Worm (Caenorhabditis elegans) whole organism, late embryonic: Measurements from ENCODE around the gene rpb-8.

Experiments
- C08G9.2 ChIP-seq: sonication (generic microtip); optimal IDR thresholded peaks from 2 replicates; lab custom pipeline; 2016; ENCODE audit warnings: mild to moderate bottlenecking, missing genetic modification characterization, moderate library complexity, missing compliant biosample characterization
- C38D4.7 ChIP-seq: fragments of 200-800 bp; sonication (Bioruptor generic); optimal IDR thresholded peaks from 2 replicates; lab custom pipeline; 2018; ENCODE audit warnings: mild to moderate bottlenecking, missing genetic modification characterization, moderate library complexity, missing compliant biosample characterization
- F13H6.1 ChIP-seq: sonication (generic microtip); optimal IDR thresholded peaks from 2 replicates; lab custom pipeline; 2016; ENCODE audit warnings: missing genetic modification characterization, missing compliant biosample characterization
- K02D7.2 ChIP-seq: sonication (generic microtip); optimal IDR thresholded peaks from 2 replicates; lab custom pipeline; 2017; ENCODE audit warnings: mild to moderate bottlenecking, missing genetic modification characterization, missing compliant biosample characterization
- T23F11.4 ChIP-seq: fragments of 200-800 bp; sonication (Bioruptor generic); optimal IDR thresholded peaks from 2 replicates; lab custom pipeline; 2018; ENCODE audit warnings: mild to moderate bottlenecking, missing genetic modification characterization, missing compliant biosample characterization
- Y22D7AL.16 ChIP-seq: sonication (generic microtip); optimal IDR thresholded peaks from 2 replicates; lab custom pipeline; 2016; ENCODE audit warnings: missing genetic modification characterization, missing compliant biosample characterization
- ahr-1 ChIP-seq: sonication (generic microtip); optimal IDR thresholded peaks from 2 replicates; lab custom pipeline; 2016; ENCODE audit warnings: missing genetic modification characterization, missing compliant biosample characterization
- ama-1 ChIP-seq: fragments of 150-350 bp; optimal IDR thresholded peaks from 2 replicates; lab custom pipeline; 2014
- ceh-14 ChIP-seq: sonication (generic microtip); optimal IDR thresholded peaks from 2 replicates; lab custom pipeline; 2016; ENCODE audit warnings: missing genotype, missing genetic modification characterization, missing compliant biosample characterization
- ceh-18 ChIP-seq: sonication (generic microtip); optimal IDR thresholded peaks from 2 replicates; lab custom pipeline; 2016; ENCODE audit warnings: missing genetic modification characterization, missing compliant biosample characterization
- ceh-2 ChIP-seq: sonication (generic microtip); optimal IDR thresholded peaks from 2 replicates; lab custom pipeline; 2016; ENCODE audit warnings: missing genotype, missing genetic modification characterization, missing compliant biosample characterization
- ceh-22 ChIP-seq: sonication (generic microtip); optimal IDR thresholded peaks from 2 replicates; lab custom pipeline; 2017; ENCODE audit warnings: missing biosample characterization, missing genetic modification characterization
- ceh-24 ChIP-seq: sonication (generic microtip); optimal IDR thresholded peaks from 2 replicates; lab custom pipeline; 2016; ENCODE audit warnings: mild to moderate bottlenecking, missing genetic modification characterization, missing compliant biosample characterization
- ceh-30 ChIP-seq: fragments of 150-350 bp; optimal IDR thresholded peaks from 2 replicates; lab custom pipeline; 2014; ENCODE audit warnings: missing biosample characterization, missing genetic modification characterization
- ceh-31 ChIP-seq: sonication (generic microtip); optimal IDR thresholded peaks from 2 replicates; lab custom pipeline; 2016; ENCODE audit warnings: missing genetic modification characterization, missing compliant biosample characterization
- ceh-48 ChIP-seq: sonication (generic microtip); optimal IDR thresholded peaks from 2 replicates; lab custom pipeline; 2016; ENCODE audit warnings: missing genetic modification characterization, inconsistent platforms, missing compliant biosample characterization
- ceh-6 ChIP-seq: fragments of 200-800 bp; sonication (Bioruptor generic); optimal IDR thresholded peaks from 2 replicates; lab custom pipeline; 2018; ENCODE audit warnings: mild to moderate bottlenecking, missing genetic modification characterization, missing compliant biosample characterization
- che-1 ChIP-seq: sonication (generic microtip); optimal IDR thresholded peaks from 2 replicates; lab custom pipeline; 2016; ENCODE audit warnings: mild to moderate bottlenecking, missing genetic modification characterization, missing compliant biosample characterization
- elt-2 ChIP-seq: sonication (generic microtip); optimal IDR thresholded peaks from 2 replicates; lab custom pipeline; 2016; ENCODE audit warnings: missing genetic modification reagents, missing genetic modification characterization, missing compliant biosample characterization
- ets-4 ChIP-seq: sonication (generic microtip); optimal IDR thresholded peaks from 2 replicates; lab custom pipeline; 2016; ENCODE audit warnings: missing genetic modification characterization, missing compliant biosample characterization
- fkh-10 ChIP-seq: fragments of 150-350 bp; optimal IDR thresholded peaks from 2 replicates; lab custom pipeline; 2014; ENCODE audit warnings: missing biosample characterization, missing genetic modification reagents, missing genetic modification characterization
- fkh-6 ChIP-seq: sonication (generic microtip); optimal IDR thresholded peaks from 2 replicates; lab custom pipeline; 2016; ENCODE audit warnings: missing genetic modification characterization, missing compliant biosample characterization
- hlh-15 ChIP-seq: sonication (generic microtip); optimal IDR thresholded peaks from 2 replicates; lab custom pipeline; 2016; ENCODE audit warnings: missing genetic modification characterization, missing compliant biosample characterization
- hlh-30 ChIP-seq: sonication (generic microtip); optimal IDR thresholded peaks from 2 replicates; lab custom pipeline; 2017; ENCODE audit warnings: antibody characterized with exemption, missing genetic modification characterization, missing compliant biosample characterization; ENCODE audit not compliant: insufficient read depth
- lim-6 ChIP-seq: sonication (generic microtip); optimal IDR thresholded peaks from 2 replicates; lab custom pipeline; 2016; ENCODE audit warnings: missing genetic modification characterization, missing compliant biosample characterization
- lin-11 ChIP-seq: fragments of 200-800 bp; sonication (Bioruptor generic); optimal IDR thresholded peaks from 2 replicates; lab custom pipeline; 2018; ENCODE audit warnings: mild to moderate bottlenecking, missing genetic modification characterization, missing compliant biosample characterization
- mec-3 ChIP-seq: sonication (generic microtip); optimal IDR thresholded peaks from 2 replicates; lab custom pipeline; 2016; ENCODE audit warnings: borderline replicate concordance, missing genetic modification characterization, missing compliant biosample characterization
- nhr-11 ChIP-seq: fragments of 150-350 bp; optimal IDR thresholded peaks from 2 replicates; lab custom pipeline; 2014; ENCODE audit warnings: missing biosample characterization, missing genetic modification characterization
- pax-1 ChIP-seq: fragments of 150-350 bp; optimal IDR thresholded peaks from 2 replicates; lab custom pipeline; 2014; ENCODE audit warnings: missing biosample characterization, missing genetic modification characterization
- pha-2 ChIP-seq: sonication (generic microtip); optimal IDR thresholded peaks from 2 replicates; lab custom pipeline; 2017; ENCODE audit warnings: mild to moderate bottlenecking, missing genetic modification characterization, missing compliant biosample characterization
- pqm-1 ChIP-seq: sonication (generic microtip); optimal IDR thresholded peaks from 2 replicates; lab custom pipeline; 2016; ENCODE audit warnings: missing genetic modification characterization, missing compliant biosample characterization
- rnt-1 ChIP-seq: sonication (generic microtip); optimal IDR thresholded peaks from 2 replicates; lab custom pipeline; 2016; ENCODE audit warnings: missing genetic modification characterization, missing compliant biosample characterization
- sox-2 ChIP-seq: fragments of 200-800 bp; sonication (Bioruptor generic); IDR thresholded peaks from 2 replicates; pipeline ENCODE4 v1.3.6; 2022; ENCODE audit warnings: missing genetic modification reagents, missing genetic modification characterization, missing compliant biosample characterization
- sox-4 ChIP-seq: sonication (generic microtip); optimal IDR thresholded peaks from 2 replicates; lab custom pipeline; 2017; ENCODE audit warnings: mild to moderate bottlenecking, missing genetic modification characterization, inconsistent platforms, missing compliant biosample characterization
- ttx-3 ChIP-seq: sonication (generic microtip); optimal IDR thresholded peaks from 2 replicates; lab custom pipeline; 2016; ENCODE audit warnings: missing genetic modification reagents, missing genetic modification characterization, missing compliant biosample characterization
- unc-3 ChIP-seq, 2 experiments: fragments of 200-800 bp in 1 of 2; sonication (Bioruptor generic) in 1 of 2; sonication (generic microtip) in 1 of 2; conservative IDR thresholded peaks in 1 of 2; optimal IDR thresholded peaks in 1 of 2; 2 replicates each; pipeline versions ENCODE4 v1.3.6 to Lab custom; 2016 to 2022; ENCODE audit warnings: missing compliant biosample characterization in 2 of 2, missing genetic modification characterization in 2 of 2, missing genetic modification reagents in 1 of 2
- unc-42 ChIP-seq: sonication (generic microtip); optimal IDR thresholded peaks from 2 replicates; lab custom pipeline; 2016; ENCODE audit warnings: missing genotype, missing genetic modification characterization, missing compliant biosample characterization
- unc-55 ChIP-seq: sonication (generic microtip); optimal IDR thresholded peaks from 2 replicates; lab custom pipeline; 2017; ENCODE audit warnings: missing biosample characterization, missing genetic modification reagents, missing genetic modification characterization
- unc-86 ChIP-seq: sonication (generic microtip); optimal IDR thresholded peaks from 2 replicates; lab custom pipeline; 2016; ENCODE audit warnings: missing genetic modification characterization, missing compliant biosample characterization
- zip-5 ChIP-seq: sonication (generic microtip); optimal IDR thresholded peaks from 2 replicates; lab custom pipeline; 2016; ENCODE audit warnings: missing genetic modification characterization, missing compliant biosample characterization

rpb-8 gene

DNA sequence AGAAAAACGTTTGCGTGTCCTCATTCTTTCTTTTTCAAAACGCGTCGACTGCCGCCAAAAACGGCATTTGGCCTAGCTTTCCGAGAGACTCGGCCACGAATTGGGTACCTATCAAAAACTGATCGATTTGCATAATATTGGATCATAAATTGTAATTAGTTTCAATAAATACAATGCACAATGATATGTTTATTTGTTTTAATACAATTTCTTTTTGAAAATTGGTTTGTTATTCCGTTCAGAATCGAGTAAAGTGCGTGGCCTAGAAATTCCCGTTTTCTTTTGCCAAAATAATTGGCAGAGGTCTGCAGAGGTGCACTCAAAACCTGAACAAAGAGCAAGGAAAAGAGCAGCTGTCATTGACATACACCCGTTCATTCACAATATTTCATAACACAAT lies 12.4 kb downstream of the rpb-8 start, which contains the start of gene F26F4.8 (continued):
- TF ChIP-seq ttx-3 (no peak), unc-86 (tag; lab: Kevin White, UChicago) (peak; percentile 10), K02D7.2 (tag; lab: Kevin White, UChicago) (no peak), F13H6.1 (tag; lab: Kevin White, UChicago) (peak; percentile 37), unc-42 (peak; percentile 20), fkh-10 (no peak), C38D4.7 (GFP tag; lab: Kevin White, UChicago) (no peak), C08G9.2 (peak; percentile 90), ceh-30 (tag; lab: Kevin White, UChicago) (no peak), nhr-11 (tag; lab: Kevin White, UChicago) (no peak), ama-1 (no peak), fkh-6 (peak; percentile 40), rnt-1 (tag; lab: Kevin White, UChicago) (peak; percentile 46), T23F11.4 (no peak), ceh-48 (tag; lab: Kevin White, UChicago) (no peak), pqm-1 (tag; lab: Kevin White, UChicago) (no peak), elt-2 (tag; lab: Kevin White, UChicago) (peak; percentile 62), unc-3 (GFP tag; conservative IDR thresholded peaks at IDR 0.05; lab: Robert Waterston, UW) (no peak), unc-3 (tag; optimal IDR thresholded peaks at IDR 0.05; lab: Kevin White, UChicago) (no peak), zip-5 (tag; lab: Kevin White, UChicago) (peak; percentile 75), che-1 (no peak), ahr-1 (tag; lab: Kevin White, UChicago) (peak; percentile 24), lim-6 (tag; lab: Kevin White, UChicago) (peak; percentile 43), ceh-6 (no peak), pax-1 (no peak), ceh-18 (tag; lab: Kevin White, UChicago) (peak; percentile 6), pha-2 (no peak), ceh-22 (no peak), ets-4 (peak; percentile 88), ceh-14 (tag; lab: Kevin White, UChicago) (peak; percentile 14), Y22D7AL.16 (tag; lab: Kevin White, UChicago) (no peak), lin-11 (no peak), mec-3 (tag; lab: Kevin White, UChicago) (peak; percentile 79), sox-2 (GFP tag; lab: Robert Waterston, UW) (no peak), hlh-30 (tag; lab: Kevin White, UChicago) (no peak), ceh-2 (tag; lab: Kevin White, UChicago) (peak; percentile 93), unc-55 (no peak), sox-4 (tag; lab: Kevin White, UChicago) (no peak), ceh-31 (tag; lab: Kevin White, UChicago) (peak; percentile 92)

- TF ChIP-seq ets-4, result no peak
- TF ChIP-seq K02D7.2 (tag; lab: Kevin White, UChicago), result no peak
- no peak for TF ChIP-seq hlh-15
- TF ChIP-seq sox-2 (GFP tag; lab: Robert Waterston, UW), result no peak
These were observed 14.0 kb downstream of the rpb-8 start, which contains the start of gene kbp-2 for ce11 chrIII:4903784-4904183. TSS of gene kbp-2 (minus strand) at chrIII:4903884.

- no peak for TF ChIP-seq ceh-24 (tag; lab: Kevin White, UChicago)
- no peak for TF ChIP-seq ceh-22
- no peak for TF ChIP-seq hlh-30 (tag; lab: Kevin White, UChicago)
- TF ChIP-seq ceh-30 (tag; lab: Kevin White, UChicago), result no peak
- no peak for TF ChIP-seq lim-6 (tag; lab: Kevin White, UChicago)
These were observed 17.5 kb downstream of the rpb-8 start, which contains the start of gene tag-340 for ce11 chrIII:4900260-4900659. TSS of gene tag-340 (plus strand) at chrIII:4900508.
